Worm (Caenorhabditis elegans) whole organism, L1 larva: ENCODE measurements around the gene Y66D12A.8.

ENCODE experiments used
- C04F5.9 ChIP-seq: sonication (generic microtip); optimal IDR thresholded peaks from 2 replicates; lab custom pipeline; 2016; ENCODE audit warnings: missing genetic modification characterization, missing compliant biosample characterization
- C34B4.2 ChIP-seq: sonication (generic microtip); optimal IDR thresholded peaks from 2 replicates; lab custom pipeline; 2017; ENCODE audit warnings: mild to moderate bottlenecking, missing genetic modification characterization, missing compliant biosample characterization
- F16B12.6 ChIP-seq: fragments of 150-350 bp; optimal IDR thresholded peaks from 2 replicates; lab custom pipeline; 2014; ENCODE audit warnings: missing biosample characterization, missing genetic modification characterization
- Y116A8C.19 ChIP-seq: sonication (generic microtip); optimal IDR thresholded peaks from 2 replicates; lab custom pipeline; 2016; ENCODE audit warnings: missing compliant biosample characterization, missing genetic modification characterization, borderline replicate concordance
- alr-1 ChIP-seq: fragments of 200-800 bp; sonication (Bioruptor generic); optimal IDR thresholded peaks from 2 replicates; lab custom pipeline; 2018; ENCODE audit warnings: borderline replicate concordance, mild to moderate bottlenecking, missing genetic modification characterization, missing compliant biosample characterization
- aly-2 ChIP-seq: fragments of 150-350 bp; optimal IDR thresholded peaks from 2 replicates; lab custom pipeline; 2014; ENCODE audit warnings: missing biosample characterization, missing genetic modification characterization
- blmp-1 ChIP-seq: fragments of 150-350 bp; optimal IDR thresholded peaks from 2 replicates; lab custom pipeline; 2014; ENCODE audit warnings: missing biosample characterization, missing genetic modification characterization
- ceh-63 ChIP-seq: fragments of 200-800 bp; sonication (Bioruptor generic); optimal IDR thresholded peaks from 2 replicates; lab custom pipeline; 2018; ENCODE audit warnings: mild to moderate bottlenecking, missing genetic modification characterization, missing compliant biosample characterization
- ceh-8 ChIP-seq: fragments of 200-800 bp; sonication (Bioruptor generic); optimal IDR thresholded peaks from 2 replicates; lab custom pipeline; 2018; ENCODE audit warnings: mild to moderate bottlenecking, missing genetic modification characterization, moderate library complexity, missing compliant biosample characterization
- ceh-88 ChIP-seq: fragments of 200-800 bp; sonication (Bioruptor generic); IDR thresholded peaks from 2 replicates; pipeline ENCODE4 v1.3.6; 2022; ENCODE audit warnings: missing genetic modification characterization, missing compliant biosample characterization
- dpl-1 ChIP-seq, 3 experiments: fragments of 150-350 bp in 2 of 3; sonication (generic microtip) in 1 of 3; optimal IDR thresholded peaks; 2 replicates each; lab custom pipeline; 2014 to 2017; ENCODE audit warnings: missing biosample characterization in 3 of 3, missing genetic modification characterization in 3 of 3, missing genetic modification reagents in 3 of 3
- egl-13 ChIP-seq: sonication (generic microtip); optimal IDR thresholded peaks from 2 replicates; lab custom pipeline; 2016; ENCODE audit warnings: missing genotype, missing genetic modification reagents, missing genetic modification characterization, missing compliant biosample characterization
- elt-2 ChIP-seq: sonication (generic microtip); optimal IDR thresholded peaks from 2 replicates; lab custom pipeline; 2016; ENCODE audit warnings: missing genetic modification characterization, mild to moderate bottlenecking, inconsistent platforms, missing compliant biosample characterization, missing genetic modification reagents
- elt-3 ChIP-seq, 6 experiments: fragments of 150-350 bp in 1 of 6; sonication (generic microtip); optimal IDR thresholded peaks; 2 replicates each; lab custom pipeline; 2017 to 2018; ENCODE audit warnings: missing biosample characterization in 6 of 6, missing genetic modification characterization in 6 of 6, inconsistent platforms in 1 of 6
- ets-5 ChIP-seq: fragments of 200-800 bp; sonication (Bioruptor generic); IDR thresholded peaks from 2 replicates; pipeline ENCODE4 v1.3.6; 2022; ENCODE audit warnings: missing genetic modification characterization, missing compliant biosample characterization
- fkh-10 ChIP-seq: sonication (generic microtip); optimal IDR thresholded peaks from 2 replicates; lab custom pipeline; 2017; ENCODE audit warnings: missing biosample characterization, missing genetic modification reagents, missing genetic modification characterization
- fkh-4 ChIP-seq: sonication (generic microtip); optimal IDR thresholded peaks from 2 replicates; lab custom pipeline; 2016; ENCODE audit warnings: missing compliant biosample characterization, missing genetic modification characterization, borderline replicate concordance
- fos-1 ChIP-seq: fragments of 150-350 bp; optimal IDR thresholded peaks from 2 replicates; lab custom pipeline; 2014; ENCODE audit warnings: missing biosample characterization, missing genetic modification characterization
- hlh-17 ChIP-seq: fragments of 200-800 bp; sonication (Bioruptor generic); optimal IDR thresholded peaks from 2 replicates; lab custom pipeline; 2018; ENCODE audit warnings: missing genetic modification characterization, mild to moderate bottlenecking, missing compliant biosample characterization, moderate library complexity, borderline replicate concordance
- hlh-4 ChIP-seq: sonication (generic microtip); optimal IDR thresholded peaks from 2 replicates; lab custom pipeline; 2016; ENCODE audit warnings: mild to moderate bottlenecking, missing genetic modification characterization, missing compliant biosample characterization
- hpl-2 ChIP-seq: fragments of 150-350 bp; optimal IDR thresholded peaks from 2 replicates; lab custom pipeline; 2014; ENCODE audit warnings: missing biosample characterization, missing genetic modification reagents, missing genetic modification characterization
- irx-1 ChIP-seq: sonication (generic microtip); optimal IDR thresholded peaks from 2 replicates; lab custom pipeline; 2016; ENCODE audit warnings: missing genetic modification characterization, missing compliant biosample characterization
- lin-13 ChIP-seq: fragments of 150-350 bp; optimal IDR thresholded peaks from 2 replicates; lab custom pipeline; 2014; ENCODE audit warnings: missing biosample characterization, missing genetic modification reagents, missing genetic modification characterization
- lin-35 ChIP-seq, 2 experiments: fragments of 150-350 bp; optimal IDR thresholded peaks; 2 replicates each; lab custom pipeline; 2014; ENCODE audit warnings: missing biosample characterization in 2 of 2, missing genetic modification characterization in 2 of 2, missing genetic modification reagents in 2 of 2
- lsy-2 ChIP-seq, 2 experiments: fragments of 150-350 bp; optimal IDR thresholded peaks; 2 replicates each; lab custom pipeline; 2014; ENCODE audit warnings: missing biosample characterization in 2 of 2, missing genetic modification characterization in 2 of 2
- mab-9 ChIP-seq: fragments of 200-800 bp; sonication (Bioruptor generic); IDR thresholded peaks from 2 replicates; pipeline ENCODE4 v1.3.6; 2022; ENCODE audit warnings: missing genetic modification reagents, missing genetic modification characterization, missing compliant biosample characterization
- mdl-1 ChIP-seq, 2 experiments: fragments of 150-350 bp; optimal IDR thresholded peaks; 2 replicates each; lab custom pipeline; 2014 to 2017; ENCODE audit warnings: missing biosample characterization in 2 of 2, missing genetic modification characterization in 2 of 2, inconsistent platforms in 1 of 2
- mef-2 ChIP-seq: fragments of 150-350 bp; optimal IDR thresholded peaks from 2 replicates; lab custom pipeline; 2014; ENCODE audit warnings: missing biosample characterization, missing genetic modification characterization
- nhr-12 ChIP-seq: sonication (generic microtip); optimal IDR thresholded peaks from 2 replicates; lab custom pipeline; 2017; ENCODE audit warnings: missing biosample characterization, missing genetic modification characterization
- nhr-20 ChIP-seq: sonication (generic microtip); optimal IDR thresholded peaks from 2 replicates; lab custom pipeline; 2016; ENCODE audit warnings: mild to moderate bottlenecking, missing genetic modification characterization, missing compliant biosample characterization
- nhr-237 ChIP-seq: fragments of 150-350 bp; optimal IDR thresholded peaks from 2 replicates; lab custom pipeline; 2014; ENCODE audit warnings: missing biosample characterization, missing genetic modification characterization
- nhr-28 ChIP-seq: fragments of 150-350 bp; optimal IDR thresholded peaks from 2 replicates; lab custom pipeline; 2014; ENCODE audit warnings: missing biosample characterization, missing genetic modification characterization
- nhr-84 ChIP-seq: sonication (generic microtip); optimal IDR thresholded peaks from 2 replicates; lab custom pipeline; 2017; ENCODE audit warnings: missing biosample characterization, missing genetic modification characterization
- nhr-90 ChIP-seq: sonication (generic microtip); optimal IDR thresholded peaks from 2 replicates; lab custom pipeline; 2016; ENCODE audit warnings: mild to moderate bottlenecking, missing genetic modification characterization, missing compliant biosample characterization; ENCODE audit not compliant: poor library complexity
- rnt-1 ChIP-seq: sonication (generic microtip); optimal IDR thresholded peaks from 2 replicates; lab custom pipeline; 2016; ENCODE audit warnings: mild to moderate bottlenecking, missing genetic modification characterization, moderate library complexity, missing compliant biosample characterization
- skn-1 ChIP-seq: fragments of 150-350 bp; optimal IDR thresholded peaks from 2 replicates; lab custom pipeline; 2014; ENCODE audit warnings: missing biosample characterization, missing genetic modification characterization
- snpc-4 ChIP-seq: fragments of 150-350 bp; optimal IDR thresholded peaks from 2 replicates; lab custom pipeline; 2014; ENCODE audit warnings: missing biosample characterization, missing genetic modification characterization
- snu-23 ChIP-seq: sonication (generic microtip); optimal IDR thresholded peaks from 2 replicates; lab custom pipeline; 2016; ENCODE audit warnings: missing genetic modification characterization, missing compliant biosample characterization
- sox-4 ChIP-seq: sonication (generic microtip); optimal IDR thresholded peaks from 2 replicates; lab custom pipeline; 2016; ENCODE audit warnings: missing genetic modification characterization, missing compliant biosample characterization
- sup-37 ChIP-seq: fragments of 200-800 bp; sonication (Bioruptor generic); optimal IDR thresholded peaks from 2 replicates; lab custom pipeline; 2018; ENCODE audit warnings: mild to moderate bottlenecking, missing genetic modification characterization, missing compliant biosample characterization
- swsn-7 ChIP-seq: sonication (generic microtip); optimal IDR thresholded peaks from 2 replicates; lab custom pipeline; 2016; ENCODE audit warnings: missing genetic modification characterization, missing compliant biosample characterization
- tlp-1 ChIP-seq: fragments of 150-350 bp; optimal IDR thresholded peaks from 2 replicates; lab custom pipeline; 2014; ENCODE audit warnings: missing biosample characterization, missing genetic modification characterization
- unc-130 ChIP-seq: fragments of 150-350 bp; optimal IDR thresholded peaks from 2 replicates; lab custom pipeline; 2017; ENCODE audit warnings: missing biosample characterization, missing genetic modification characterization, inconsistent platforms
- unc-30 ChIP-seq: sonication (generic microtip); optimal IDR thresholded peaks from 2 replicates; lab custom pipeline; 2017; ENCODE audit warnings: missing biosample characterization, missing genetic modification characterization
- unc-62 ChIP-seq: fragments of 150-350 bp; optimal IDR thresholded peaks from 2 replicates; lab custom pipeline; 2014; ENCODE audit warnings: missing biosample characterization, missing genetic modification reagents, missing genetic modification characterization
- unc-86 ChIP-seq: sonication (generic microtip); optimal IDR thresholded peaks from 2 replicates; lab custom pipeline; 2016; ENCODE audit warnings: missing genetic modification characterization, missing compliant biosample characterization
- unc-98 ChIP-seq: fragments of 200-800 bp; sonication (Bioruptor generic); IDR thresholded peaks from 2 replicates; pipeline ENCODE4 v1.3.6; 2022; ENCODE audit warnings: missing genetic modification characterization, missing compliant biosample characterization
- vab-15 ChIP-seq: sonication (generic microtip); optimal IDR thresholded peaks from 2 replicates; lab custom pipeline; 2017; ENCODE audit warnings: missing genotype, mild to moderate bottlenecking, missing genetic modification characterization, missing compliant biosample characterization
- ztf-11 ChIP-seq, 2 experiments: sonication (generic microtip); optimal IDR thresholded peaks; 2 replicates each; lab custom pipeline; 2016 to 2017; ENCODE audit warnings: missing genetic modification characterization in 2 of 2, missing biosample characterization in 1 of 2, missing compliant biosample characterization in 1 of 2

Gene Y66D12A.8

DNA sequence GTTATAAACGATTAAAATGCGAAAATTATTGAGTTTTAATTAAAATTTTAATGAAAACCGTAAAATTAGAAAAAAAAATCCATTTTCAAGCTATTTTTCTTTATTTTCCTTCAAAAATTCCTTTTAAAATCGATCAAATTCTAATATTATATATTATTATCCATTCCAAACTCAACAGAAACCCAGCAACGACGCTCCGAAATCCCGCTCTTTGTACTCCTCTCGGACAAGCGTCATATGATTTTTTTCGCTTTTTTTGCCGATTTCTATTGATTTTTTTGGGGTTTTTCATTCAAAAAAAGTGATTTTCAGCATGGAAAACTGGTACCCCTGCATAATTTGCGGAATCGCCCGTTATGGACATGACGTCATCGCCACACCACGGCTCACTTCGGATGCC, 42.4 kb downstream of the Y66D12A.8 start, which contains the start of gene ceh-91:
TSS of gene ceh-91 (plus strand) at position 301 of the 400 bp plus-strand sequence.
- TF ChIP-seq nhr-90 (tag; lab: Kevin White, UChicago): no peak
- no peak for TF ChIP-seq elt-2
- TF ChIP-seq ceh-8 (GFP tag; lab: Kevin White, UChicago): no peak
- TF ChIP-seq hlh-17 (GFP tag; lab: Kevin White, UChicago): no peak
- no peak for TF ChIP-seq F16B12.6 (tag; lab: Kevin White, UChicago)
- TF ChIP-seq snpc-4: no peak
- TF ChIP-seq fkh-4: no peak
- no peak for TF ChIP-seq nhr-28 (tag; lab: Kevin White, UChicago)
- TF ChIP-seq alr-1 (tag; lab: Kevin White, UChicago): no peak
- TF ChIP-seq hlh-4 (tag; lab: Kevin White, UChicago): no peak
- TF ChIP-seq C34B4.2 (tag; lab: Kevin White, UChicago): no peak
- no peak for TF ChIP-seq ceh-88 (GFP tag; lab: Robert Waterston, UW)
- TF ChIP-seq nhr-84 (tag; lab: Kevin White, UChicago): no peak
- TF ChIP-seq nhr-12 (tag; lab: Kevin White, UChicago): no peak
- no peak for TF ChIP-seq C04F5.9 (tag; lab: Kevin White, UChicago)
- TF ChIP-seq hpl-2 (GFP tag; lab: Kevin White, UChicago): no peak
- no peak for TF ChIP-seq rnt-1
- TF ChIP-seq snu-23 (GFP tag; lab: Kevin White, UChicago): no peak
- no peak for TF ChIP-seq mef-2 (tag; lab: Kevin White, UChicago)
- no peak for TF ChIP-seq nhr-20 (tag; lab: Kevin White, UChicago)

DNA sequence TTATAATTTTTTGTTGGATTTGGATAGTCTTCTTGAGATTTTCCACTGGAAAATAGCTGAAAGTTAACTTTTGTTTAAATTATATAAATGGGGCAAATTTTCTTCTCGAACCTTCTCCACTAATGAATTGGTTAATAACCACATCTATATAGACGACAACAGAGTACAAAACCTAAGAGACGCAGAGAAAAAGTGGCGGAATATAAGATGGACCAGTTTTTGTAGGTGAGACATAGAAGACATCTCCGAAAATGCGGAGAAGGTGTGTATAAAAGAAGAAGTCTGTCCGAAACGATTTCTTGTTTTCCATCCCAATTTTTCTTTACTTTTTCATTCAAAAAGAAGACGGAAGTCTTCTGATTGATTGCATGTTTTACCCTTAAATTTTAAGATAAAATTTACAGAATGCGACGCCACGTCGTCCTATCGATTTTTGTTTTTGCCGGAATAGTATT, 50.8 kb downstream of the Y66D12A.8 start, which contains the start of gene gly-8:
TSS of gene gly-8 (plus strand) at position 405 of the 455 bp plus-strand sequence.
- no peak for TF ChIP-seq ets-5
- no peak for TF ChIP-seq F16B12.6 (tag; lab: Kevin White, UChicago)
- TF ChIP-seq lin-35 (GFP tag; optimal IDR thresholded peaks at IDR 0.05; lab: Kevin White, UChicago): peak in 1 of 2 experiments; percentile 8
- TF ChIP-seq blmp-1 (tag; lab: Kevin White, UChicago): peak; percentile 56
- TF ChIP-seq unc-62 (GFP tag; lab: Kevin White, UChicago): no peak
- no peak for TF ChIP-seq sox-4 (tag; lab: Kevin White, UChicago)
- TF ChIP-seq nhr-237: no peak
- no peak for TF ChIP-seq fkh-10 (GFP tag; lab: Kevin White, UChicago)
- TF ChIP-seq lsy-2 (tag; optimal IDR thresholded peaks at IDR 0.05; lab: Kevin White, UChicago): no peak
- TF ChIP-seq unc-86 (tag; lab: Kevin White, UChicago): no peak
- TF ChIP-seq unc-30 (tag; lab: Kevin White, UChicago): no peak
- no peak for TF ChIP-seq elt-2
- no peak for TF ChIP-seq vab-15 (tag; lab: Kevin White, UChicago)
- TF ChIP-seq mab-9: no peak
- no peak for TF ChIP-seq dpl-1 (GFP tag; optimal IDR thresholded peaks at IDR 0.05; lab: Kevin White, UChicago)
- no peak for TF ChIP-seq ceh-8 (GFP tag; lab: Kevin White, UChicago)
- no peak for TF ChIP-seq ztf-11 (tag; optimal IDR thresholded peaks at IDR 0.05; lab: Kevin White, UChicago)
- no peak for TF ChIP-seq mef-2 (tag; lab: Kevin White, UChicago)
- peak in 1 of 6 experiments; percentile 33 for TF ChIP-seq elt-3 (tag; optimal IDR thresholded peaks at IDR 0.05; lab: Kevin White, UChicago)

DNA sequence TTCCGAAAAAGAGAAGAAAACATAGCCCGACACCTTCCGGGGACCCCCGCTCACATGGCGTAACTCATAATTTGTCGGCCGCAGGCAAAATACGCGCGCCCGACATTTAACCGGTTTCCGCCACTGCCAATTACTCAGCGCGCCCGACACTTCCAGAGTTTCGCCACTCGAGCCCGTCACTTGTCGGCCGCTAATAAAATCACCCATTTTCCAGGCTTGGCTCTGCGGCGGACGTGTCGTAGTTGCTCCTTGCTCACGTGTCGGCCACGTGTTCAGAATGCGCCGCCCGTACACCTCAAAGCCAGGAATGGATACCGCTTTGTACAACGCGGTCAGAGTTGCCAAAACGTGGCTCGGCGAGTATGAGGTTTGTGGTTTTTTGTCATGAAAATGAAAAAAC, 53.6 kb downstream of the Y66D12A.8 start:
- TF ChIP-seq sup-37 (GFP tag; lab: Kevin White, UChicago): no peak
- TF ChIP-seq aly-2 (tag; lab: Kevin White, UChicago): no peak
- TF ChIP-seq hpl-2 (GFP tag; lab: Kevin White, UChicago): no peak
- no peak for TF ChIP-seq irx-1 (tag; lab: Kevin White, UChicago)
- no peak for TF ChIP-seq unc-130 (tag; lab: Kevin White, UChicago)
- no peak for TF ChIP-seq skn-1
- no peak for TF ChIP-seq swsn-7 (tag; lab: Kevin White, UChicago)
- no peak for TF ChIP-seq lin-13
- no peak for TF ChIP-seq nhr-90 (tag; lab: Kevin White, UChicago)
- no peak for TF ChIP-seq ceh-63
- no peak for TF ChIP-seq elt-2
- TF ChIP-seq tlp-1 (tag; lab: Kevin White, UChicago): no peak
- no peak for TF ChIP-seq unc-98 (GFP tag; lab: Robert Waterston, UW)
- no peak for TF ChIP-seq fkh-4
- no peak for TF ChIP-seq Y116A8C.19 (tag; lab: Kevin White, UChicago)
- no peak for TF ChIP-seq egl-13 (tag; lab: Kevin White, UChicago)
- no peak for TF ChIP-seq nhr-237
- no peak for TF ChIP-seq fos-1 (tag; lab: Kevin White, UChicago)
- TF ChIP-seq mdl-1 (tag; optimal IDR thresholded peaks at IDR 0.05; lab: Kevin White, UChicago): no peak
